Worm (Caenorhabditis elegans) whole organism, young adult: ENCODE measurements around the gene C26B9.2.

Source experiments
- F55B11.4 ChIP-seq: sonication (generic microtip); optimal IDR thresholded peaks from 2 replicates; lab custom pipeline; 2016; ENCODE audit warnings: missing compliant biosample characterization, missing genetic modification characterization, borderline replicate concordance; ENCODE audit not compliant: insufficient read depth
- F57A8.1 ChIP-seq: fragments of 200-800 bp; sonication (Bioruptor generic); optimal IDR thresholded peaks from 2 replicates; lab custom pipeline; 2018; ENCODE audit warnings: mild to moderate bottlenecking, missing genetic modification characterization, moderate library complexity, missing compliant biosample characterization
- K12H6.12 ChIP-seq: fragments of 200-800 bp; sonication (Bioruptor generic); optimal IDR thresholded peaks from 2 replicates; lab custom pipeline; 2018; ENCODE audit warnings: mild to moderate bottlenecking, missing genetic modification characterization, missing compliant biosample characterization
- Y53G8AR.9 ChIP-seq: fragments of 200-800 bp; sonication (Bioruptor generic); conservative IDR thresholded peaks from 2 replicates; pipeline ENCODE4 v1.3.6; 2022; ENCODE audit warnings: missing genetic modification reagents, missing genetic modification characterization, missing compliant biosample characterization
- ZK185.1 ChIP-seq: sonication (generic microtip); optimal IDR thresholded peaks from 2 replicates; lab custom pipeline; 2016; ENCODE audit warnings: mild to moderate bottlenecking, missing genetic modification characterization, missing compliant biosample characterization; ENCODE audit not compliant: poor library complexity, severe bottlenecking
- efl-1 ChIP-seq: fragments of 150-350 bp; optimal IDR thresholded peaks from 2 replicates; lab custom pipeline; 2014; ENCODE audit warnings: missing biosample characterization, missing genetic modification reagents, missing genetic modification characterization
- ets-4 ChIP-seq: fragments of 200-800 bp; sonication (Bioruptor generic); optimal IDR thresholded peaks from 2 replicates; lab custom pipeline; 2018; ENCODE audit warnings: mild to moderate bottlenecking, missing genetic modification characterization, missing compliant biosample characterization
- lin-26 ChIP-seq: fragments of 200-800 bp; sonication (Bioruptor generic); IDR thresholded peaks from 2 replicates; pipeline ENCODE4 v1.3.6; 2022; ENCODE audit warnings: missing genetic modification reagents, missing genetic modification characterization, missing compliant biosample characterization
- mcd-1 ChIP-seq: fragments of 200-800 bp; sonication (Bioruptor generic); IDR thresholded peaks from 2 replicates; pipeline ENCODE4 v1.3.6; 2022; ENCODE audit warnings: missing genetic modification reagents, missing genetic modification characterization, missing compliant biosample characterization
- zfh-2 ChIP-seq: fragments of 200-800 bp; sonication (Bioruptor generic); conservative IDR thresholded peaks from 2 replicates; pipeline ENCODE4 v1.3.6; 2022; ENCODE audit warnings: missing genetic modification reagents, missing genetic modification characterization, missing compliant biosample characterization
- ztf-3 ChIP-seq: fragments of 200-800 bp; sonication (Bioruptor generic); optimal IDR thresholded peaks from 2 replicates; lab custom pipeline; 2018; ENCODE audit warnings: mild to moderate bottlenecking, missing genetic modification characterization, missing compliant biosample characterization

DNA sequence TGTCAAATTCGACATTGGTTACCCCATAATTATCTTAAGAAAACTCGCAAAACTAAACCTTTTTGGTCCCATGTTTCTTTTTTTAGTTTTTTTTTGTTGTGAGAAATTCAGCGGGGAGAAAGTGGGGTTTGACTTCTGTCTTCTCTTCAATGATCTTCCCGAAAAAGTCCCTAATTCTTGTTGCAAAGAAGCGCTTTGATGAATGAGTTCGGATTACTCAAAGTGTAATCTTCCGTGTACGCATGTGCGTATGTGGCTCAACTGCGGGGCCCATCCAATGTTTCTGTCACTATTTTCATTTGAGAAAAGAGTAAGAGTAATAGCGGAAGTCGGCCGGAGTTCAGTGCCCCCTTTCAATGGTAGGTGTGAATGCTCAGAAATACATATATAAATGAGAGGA lies 28.8 kb upstream of the C26B9.2 start:
- no peak for TF ChIP-seq ZK185.1 (tag; lab: Kevin White, UChicago)
- no peak for TF ChIP-seq efl-1 (GFP tag; lab: Kevin White, UChicago)
- no peak for TF ChIP-seq mcd-1 (GFP tag; lab: Robert Waterston, UW)
- no peak for TF ChIP-seq lin-26 (GFP tag; lab: Robert Waterston, UW)
- TF ChIP-seq F57A8.1 (GFP tag; lab: Kevin White, UChicago) = no peak
- no peak for TF ChIP-seq Y53G8AR.9 (GFP tag; lab: Robert Waterston, UW)
- TF ChIP-seq F55B11.4 (tag; lab: Kevin White, UChicago) = no peak
- TF ChIP-seq K12H6.12 = no peak
- no peak for TF ChIP-seq ets-4 (GFP tag; lab: Kevin White, UChicago)
- no peak for TF ChIP-seq zfh-2 (GFP tag; lab: Robert Waterston, UW)
- no peak for TF ChIP-seq ztf-3 (GFP tag; lab: Kevin White, UChicago)
